Fruit fly (Drosophila melanogaster) whole organism, embryonic: Measurements from ENCODE around the gene RpS9.

Experiments used
- BtbVII ChIP-seq: fragments of 200-800 bp; sonication (Bioruptor generic); optimal IDR thresholded peaks from 3 replicates; lab custom pipeline; 2017; ENCODE audit warnings: missing biosample characterization, mild to moderate bottlenecking, missing genetic modification characterization
- CG2116 ChIP-seq: fragments of 200-800 bp; sonication (Bioruptor generic); optimal IDR thresholded peaks from 3 replicates; lab custom pipeline; 2018; ENCODE audit warnings: missing biosample characterization, mild to moderate bottlenecking, missing genetic modification characterization
- CG9215 ChIP-seq: fragments of 200-800 bp; sonication (Bioruptor generic); IDR thresholded peaks from 2 replicates; pipeline ENCODE4 v1.3.6; 2022; ENCODE audit warnings: missing biosample characterization, missing genetic modification characterization
- Oaz ChIP-seq: fragments of 200-800 bp; sonication (Bioruptor generic); IDR thresholded peaks from 2 replicates; pipeline ENCODE4 v1.3.6; 2022; ENCODE audit warnings: missing biosample characterization, missing genetic modification characterization
- chm ChIP-seq: fragments of 200-800 bp; sonication (Bioruptor generic); IDR thresholded peaks from 2 replicates; pipeline ENCODE4 v1.3.6; 2022; ENCODE audit warnings: missing biosample characterization, missing genetic modification characterization
- sqz ChIP-seq: fragments of 200-800 bp; sonication (Bioruptor generic); optimal IDR thresholded peaks from 3 replicates; lab custom pipeline; 2018; ENCODE audit warnings: missing biosample characterization, mild to moderate bottlenecking, missing genetic modification characterization

DNA sequence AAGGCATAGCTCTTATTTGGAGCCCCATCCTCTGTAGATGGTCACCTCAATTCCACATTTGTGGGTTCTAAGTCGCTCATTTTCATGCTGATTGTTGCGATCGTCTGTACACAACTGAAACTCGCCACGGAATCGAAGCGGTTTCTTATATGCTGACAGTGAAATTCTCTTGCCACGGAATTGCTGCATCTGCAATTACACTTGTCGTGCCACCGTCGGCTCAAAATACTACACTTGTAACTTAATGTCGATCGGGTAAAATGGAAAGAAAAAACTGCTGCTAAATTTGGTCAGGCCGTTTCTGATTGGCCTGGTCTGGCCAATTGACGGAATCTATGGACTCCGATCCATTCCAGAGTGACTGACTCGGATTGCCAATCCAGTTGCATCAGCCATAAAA is 14.1 kb downstream of the RpS9 start:
- TF ChIP-seq chm (GFP tag; lab: Robert Waterston, UW) (no peak), sqz (no peak), BtbVII (GFP tag; lab: Kevin White, UChicago) (no peak), CG9215 (GFP tag; lab: Robert Waterston, UW) (no peak), Oaz (GFP tag; lab: Robert Waterston, UW) (no peak), CG2116 (no peak)
